ENCODE assay signal across 2 fruit fly cellular contexts in genomic region chrX:16458551-16458950, dm6.
TF ChIP-seq lines count a peak whose summit lies in the region.

No protein-coding gene starts in this region.

TF ChIP-seq in whole organism, embryonic, 481 proteins besides CTCF, POLR2A, EP300 and RAD21 (continued from another document and continues in another):
- TF ChIP-seq Mrtf (GFP tag; IDR thresholded peaks at IDR 0.05; lab: Robert Waterston, UW): no peak
- no peak for TF ChIP-seq D19A (tag; optimal IDR thresholded peaks at IDR 0.05; lab: Kevin White, UChicago)
- no peak for TF ChIP-seq psq (GFP tag; optimal IDR thresholded peaks at IDR 0.05; lab: Kevin White, UChicago)
- TF ChIP-seq CG14441 (GFP tag; IDR thresholded peaks at IDR 0.05; lab: Robert Waterston, UW): no peak; the same call in 1 of the 2 replicates
- TF ChIP-seq CHES-1-like (GFP tag; optimal IDR thresholded peaks at IDR 0.05; lab: Kevin White, UChicago): no peak
- TF ChIP-seq lab (GFP tag; optimal IDR thresholded peaks at IDR 0.05; lab: Kevin White, UChicago): no peak
- no peak for TF ChIP-seq grn (GFP tag; optimal IDR thresholded peaks at IDR 0.05; lab: Kevin White, UChicago)
- TF ChIP-seq gcm (GFP tag; optimal IDR thresholded peaks at IDR 0.05; lab: Kevin White, UChicago): no peak
- no peak for TF ChIP-seq CG1647 (GFP tag; optimal IDR thresholded peaks at IDR 0.05; lab: Kevin White, UChicago)
- no peak for TF ChIP-seq Dll (GFP tag; IDR thresholded peaks at IDR 0.05; lab: Robert Waterston, UW; ENCODE audit: partially characterized antibody)
- no peak for TF ChIP-seq CG3065 (GFP tag; optimal IDR thresholded peaks at IDR 0.05; lab: Kevin White, UChicago)
- TF ChIP-seq tll (GFP tag; optimal IDR thresholded peaks at IDR 0.05; lab: Kevin White, UChicago): no peak
- no peak for TF ChIP-seq eve (GFP tag; optimal IDR thresholded peaks at IDR 0.05; lab: Kevin White, UChicago)
- no peak for TF ChIP-seq z (GFP tag; IDR thresholded peaks at IDR 0.05; lab: Robert Waterston, UW)
- no peak for TF ChIP-seq CG1792 (GFP tag; optimal IDR thresholded peaks at IDR 0.05; lab: Kevin White, UChicago)
- TF ChIP-seq esg (GFP tag; conservative IDR thresholded peaks at IDR 0.05; lab: Robert Waterston, UW): peak; percentile 32; the same call in 1 of the 2 replicates
- TF ChIP-seq bbx (GFP tag; IDR thresholded peaks at IDR 0.05; lab: Robert Waterston, UW; ENCODE audit: partially characterized antibody): no peak
- TF ChIP-seq CG33557 (GFP tag; optimal IDR thresholded peaks at IDR 0.05; lab: Kevin White, UChicago): no peak
- TF ChIP-seq cg (GFP tag; optimal IDR thresholded peaks at IDR 0.05; lab: Kevin White, UChicago): peak; percentile 36
- no peak for TF ChIP-seq eyg (GFP tag; optimal IDR thresholded peaks at IDR 0.05; lab: Kevin White, UChicago)
- TF ChIP-seq bsh (GFP tag; optimal IDR thresholded peaks at IDR 0.05; lab: Kevin White, UChicago): no peak
- no peak for TF ChIP-seq sima (GFP tag; optimal IDR thresholded peaks at IDR 0.05; lab: Kevin White, UChicago)
- TF ChIP-seq mam (GFP tag; optimal IDR thresholded peaks at IDR 0.05; lab: Kevin White, UChicago): peak; percentile 32
- TF ChIP-seq tin (GFP tag; optimal IDR thresholded peaks at IDR 0.05; lab: Kevin White, UChicago): peak; percentile 2
- no peak for TF ChIP-seq chif (GFP tag; optimal IDR thresholded peaks at IDR 0.05; lab: Kevin White, UChicago)
- no peak for TF ChIP-seq danr (GFP tag; IDR thresholded peaks at IDR 0.05; lab: Robert Waterston, UW)
- TF ChIP-seq CG6689 (GFP tag; IDR thresholded peaks at IDR 0.05; lab: Robert Waterston, UW): no peak
- no peak for TF ChIP-seq bab2 (GFP tag; optimal IDR thresholded peaks at IDR 0.05; lab: Kevin White, UChicago)
- no peak for TF ChIP-seq CkIIα-i1 (GFP tag; IDR thresholded peaks at IDR 0.05; lab: Robert Waterston, UW)
- TF ChIP-seq CG2678 (tag; optimal IDR thresholded peaks at IDR 0.05; lab: Kevin White, UChicago): no peak
- TF ChIP-seq knrl (GFP tag; IDR thresholded peaks at IDR 0.05; lab: Robert Waterston, UW; ENCODE audit: partially characterized antibody): no peak; the same call in 2 of the 3 replicates
- TF ChIP-seq CG3995 (GFP tag; optimal IDR thresholded peaks at IDR 0.05; lab: Kevin White, UChicago): no peak
- no peak for TF ChIP-seq Dp (GFP tag; optimal IDR thresholded peaks at IDR 0.05; lab: Kevin White, UChicago)
- TF ChIP-seq dimm (GFP tag; IDR thresholded peaks at IDR 0.05; lab: Robert Waterston, UW): no peak
- TF ChIP-seq grau (tag; optimal IDR thresholded peaks at IDR 0.05; lab: Kevin White, UChicago): no peak
- TF ChIP-seq HLHmδ (GFP tag; optimal IDR thresholded peaks at IDR 0.05; lab: Kevin White, UChicago): no peak
- TF ChIP-seq sob (GFP tag; IDR thresholded peaks at IDR 0.05; lab: Robert Waterston, UW): no peak
- no peak for TF ChIP-seq CG6813 (GFP tag; optimal IDR thresholded peaks at IDR 0.05; lab: Kevin White, UChicago)
- no peak for TF ChIP-seq hbn (GFP tag; IDR thresholded peaks at IDR 0.05; lab: Robert Waterston, UW; ENCODE audit: partially characterized antibody)
- TF ChIP-seq D (optimal IDR thresholded peaks at IDR 0.05; lab: Kevin White, UChicago): no peak
- TF ChIP-seq D (GFP tag; optimal IDR thresholded peaks at IDR 0.05; lab: Kevin White, UChicago): no peak
- TF ChIP-seq CG9437 (GFP tag; optimal IDR thresholded peaks at IDR 0.05; lab: Kevin White, UChicago): no peak
- peak in 1 of 2 experiments; percentile 29 for TF ChIP-seq dpn (GFP tag; optimal IDR thresholded peaks at IDR 0.05; lab: Kevin White, UChicago)
- no peak for TF ChIP-seq CG14860 (GFP tag; IDR thresholded peaks at IDR 0.05; lab: Robert Waterston, UW; ENCODE audit: partially characterized antibody)
- no peak for TF ChIP-seq CG18599 (GFP tag; optimal IDR thresholded peaks at IDR 0.05; lab: Kevin White, UChicago)
- no peak for TF ChIP-seq seq (GFP tag; IDR thresholded peaks at IDR 0.05; lab: Robert Waterston, UW)
- peak; percentile 2 for TF ChIP-seq CG17829 (tag; optimal IDR thresholded peaks at IDR 0.05; lab: Kevin White, UChicago)
- no peak for TF ChIP-seq CG11695 (GFP tag; IDR thresholded peaks at IDR 0.05; lab: Robert Waterston, UW)
- TF ChIP-seq yki (optimal IDR thresholded peaks at IDR 0.05; lab: Kevin White, UChicago): no peak
- no peak for TF ChIP-seq ato (GFP tag; IDR thresholded peaks at IDR 0.05; lab: Robert Waterston, UW; ENCODE audit: partially characterized antibody)
- no peak for TF ChIP-seq run (tag; optimal IDR thresholded peaks at IDR 0.05; lab: Kevin White, UChicago)
- no peak for TF ChIP-seq otp (GFP tag; IDR thresholded peaks at IDR 0.05; lab: Robert Waterston, UW)
- no peak for TF ChIP-seq Antp (GFP tag; optimal IDR thresholded peaks at IDR 0.05; lab: Kevin White, UChicago)
- TF ChIP-seq CG7963 (GFP tag; IDR thresholded peaks at IDR 0.05; lab: Robert Waterston, UW; ENCODE audit: partially characterized antibody): no peak
- TF ChIP-seq CG5245 (GFP tag; optimal IDR thresholded peaks at IDR 0.05; lab: Kevin White, UChicago): no peak
- TF ChIP-seq CG2875 (GFP tag; optimal IDR thresholded peaks at IDR 0.05; lab: Kevin White, UChicago): no peak
- TF ChIP-seq CG13894 (tag; optimal IDR thresholded peaks at IDR 0.05; lab: Kevin White, UChicago): no peak
- no peak for TF ChIP-seq ham (GFP tag; IDR thresholded peaks at IDR 0.05; lab: Robert Waterston, UW)
- no peak for TF ChIP-seq Dref (GFP tag; IDR thresholded peaks at IDR 0.05; lab: Robert Waterston, UW)
- no peak for TF ChIP-seq lbe (GFP tag; optimal IDR thresholded peaks at IDR 0.05; lab: Kevin White, UChicago)
- no peak for TF ChIP-seq CG10654 (GFP tag; optimal IDR thresholded peaks at IDR 0.05; lab: Kevin White, UChicago)
- no peak for TF ChIP-seq pnt (GFP tag; optimal IDR thresholded peaks at IDR 0.05; lab: Kevin White, UChicago)
- no peak for TF ChIP-seq mirr (GFP tag; optimal IDR thresholded peaks at IDR 0.05; lab: Kevin White, UChicago)
- TF ChIP-seq Hmx (GFP tag; optimal IDR thresholded peaks at IDR 0.05; lab: Kevin White, UChicago): no peak
- no peak for TF ChIP-seq tx (GFP tag; optimal IDR thresholded peaks at IDR 0.05; lab: Kevin White, UChicago)
- no peak for TF ChIP-seq sim (GFP tag; IDR thresholded peaks at IDR 0.05; lab: Robert Waterston, UW)
- no peak for TF ChIP-seq CG2889 (GFP tag; IDR thresholded peaks at IDR 0.05; lab: Robert Waterston, UW)
- TF ChIP-seq Poxn (GFP tag; IDR thresholded peaks at IDR 0.05; lab: Robert Waterston, UW): no peak
- no peak; the same call in 1 of the 2 replicates for TF ChIP-seq Ptx1 (GFP tag; IDR thresholded peaks at IDR 0.05; lab: Robert Waterston, UW)

TF ChIP-seq in whole organism, prepupa, 60 proteins besides CTCF, POLR2A, EP300 and RAD21 (continued from another document):
- no peak for TF ChIP-seq CG9139 (GFP tag; optimal IDR thresholded peaks at IDR 0.05; lab: Kevin White, UChicago)
- TF ChIP-seq Hr4 (GFP tag; optimal IDR thresholded peaks at IDR 0.05; lab: Kevin White, UChicago): no peak
- TF ChIP-seq CG8119 (GFP tag; IDR thresholded peaks at IDR 0.05; lab: Robert Waterston, UW): no peak
- no peak for TF ChIP-seq esn (GFP tag; optimal IDR thresholded peaks at IDR 0.05; lab: Kevin White, UChicago)
- TF ChIP-seq CG11902 (GFP tag; optimal IDR thresholded peaks at IDR 0.05; lab: Kevin White, UChicago): no peak
- TF ChIP-seq acj6 (GFP tag; optimal IDR thresholded peaks at IDR 0.05; lab: Kevin White, UChicago): no peak
- TF ChIP-seq CG3919 (GFP tag; optimal IDR thresholded peaks at IDR 0.05; lab: Kevin White, UChicago): no peak
- TF ChIP-seq Lpt (GFP tag; optimal IDR thresholded peaks at IDR 0.05; lab: Kevin White, UChicago): no peak
- TF ChIP-seq svp (GFP tag; lab: Kevin White, UChicago): peak; percentile 61
TF ChIP-seq in whole organism, prepupa: peak in this region for 4.
